Worm (Caenorhabditis elegans) whole organism, L3 larva: ENCODE results near the gene srx-26.

Experiments
- R02D3.7 ChIP-seq: fragments of 150-350 bp; optimal IDR thresholded peaks from 2 replicates; lab custom pipeline; 2014; ENCODE audit warnings: missing biosample characterization, missing genetic modification characterization
- ama-1 ChIP-seq: fragments of 150-350 bp; optimal IDR thresholded peaks from 2 replicates; lab custom pipeline; 2018
- ceh-16 ChIP-seq: sonication (generic microtip); optimal IDR thresholded peaks from 2 replicates; lab custom pipeline; 2017; ENCODE audit warnings: missing biosample characterization, missing genetic modification characterization
- ceh-28 ChIP-seq: fragments of 150-350 bp; optimal IDR thresholded peaks from 2 replicates; lab custom pipeline; 2014; ENCODE audit warnings: missing biosample characterization, missing genetic modification reagents, missing genetic modification characterization
- ceh-82 ChIP-seq: fragments of 150-350 bp; optimal IDR thresholded peaks from 2 replicates; lab custom pipeline; 2014; ENCODE audit warnings: missing biosample characterization, missing genetic modification characterization
- ceh-9 ChIP-seq: sonication (generic microtip); optimal IDR thresholded peaks from 2 replicates; lab custom pipeline; 2018; ENCODE audit warnings: missing biosample characterization, missing genetic modification characterization
- daf-12 ChIP-seq: fragments of 150-350 bp; optimal IDR thresholded peaks from 2 replicates; lab custom pipeline; 2014; ENCODE audit warnings: missing biosample characterization, missing genetic modification reagents, missing genetic modification characterization
- egl-27 ChIP-seq: sonication (generic microtip); optimal IDR thresholded peaks from 4 replicates; lab custom pipeline; 2017; ENCODE audit warnings: missing biosample characterization, missing genetic modification reagents, missing genetic modification characterization
- egl-5 ChIP-seq: fragments of 150-350 bp; optimal IDR thresholded peaks from 2 replicates; lab custom pipeline; 2017; ENCODE audit warnings: missing biosample characterization, missing genetic modification reagents, missing genetic modification characterization, inconsistent platforms
- elt-2 ChIP-seq: sonication (generic microtip); optimal IDR thresholded peaks from 2 replicates; lab custom pipeline; 2016; ENCODE audit warnings: missing genetic modification reagents, mild to moderate bottlenecking, missing genetic modification characterization, missing compliant biosample characterization
- eor-1 ChIP-seq, 2 experiments: fragments of 150-350 bp; optimal IDR thresholded peaks; 2 replicates each; lab custom pipeline; 2014 to 2018; ENCODE audit warnings: missing biosample characterization in 2 of 2, missing genetic modification characterization in 2 of 2
- fkh-10 ChIP-seq: sonication (generic microtip); optimal IDR thresholded peaks from 2 replicates; lab custom pipeline; 2017; ENCODE audit warnings: missing biosample characterization, missing genetic modification reagents, missing genetic modification characterization
- fkh-2 ChIP-seq: fragments of 150-350 bp; optimal IDR thresholded peaks from 2 replicates; lab custom pipeline; 2014; ENCODE audit warnings: missing biosample characterization, missing genetic modification reagents, missing genetic modification characterization
- fos-1 ChIP-seq: fragments of 150-350 bp; optimal IDR thresholded peaks from 2 replicates; lab custom pipeline; 2014; ENCODE audit warnings: missing biosample characterization, missing genetic modification characterization
- lin-39 ChIP-seq: fragments of 150-350 bp; optimal IDR thresholded peaks from 2 replicates; lab custom pipeline; 2018; ENCODE audit warnings: missing biosample characterization, missing genetic modification reagents, missing genetic modification characterization
- lsy-12 ChIP-seq: sonication (generic microtip); optimal IDR thresholded peaks from 2 replicates; lab custom pipeline; 2016; ENCODE audit warnings: mild to moderate bottlenecking, missing genetic modification characterization, missing compliant biosample characterization
- mdl-1 ChIP-seq: fragments of 150-350 bp; optimal IDR thresholded peaks from 2 replicates; lab custom pipeline; 2014; ENCODE audit warnings: missing biosample characterization, missing genetic modification characterization
- mml-1 ChIP-seq: fragments of 150-350 bp; sonication (generic microtip); optimal IDR thresholded peaks from 3 replicates; lab custom pipeline; 2014; ENCODE audit warnings: missing biosample characterization, missing genetic modification characterization
- nfya-1 ChIP-seq: sonication (generic microtip); optimal IDR thresholded peaks from 2 replicates; lab custom pipeline; 2017; ENCODE audit warnings: missing genetic modification characterization, mild to moderate bottlenecking, missing compliant biosample characterization, antibody characterized with exemption, moderate library complexity; ENCODE audit not compliant: insufficient read depth
- nhr-11 ChIP-seq: fragments of 150-350 bp; optimal IDR thresholded peaks from 2 replicates; lab custom pipeline; 2014; ENCODE audit warnings: missing biosample characterization, missing genetic modification characterization
- nhr-12 ChIP-seq: fragments of 150-350 bp; optimal IDR thresholded peaks from 2 replicates; lab custom pipeline; 2014; ENCODE audit warnings: missing biosample characterization, missing genetic modification characterization
- nhr-23 ChIP-seq: fragments of 150-350 bp; optimal IDR thresholded peaks from 2 replicates; lab custom pipeline; 2014; ENCODE audit warnings: missing biosample characterization, missing genetic modification reagents, missing genetic modification characterization
- nhr-237 ChIP-seq: fragments of 150-350 bp; optimal IDR thresholded peaks from 2 replicates; lab custom pipeline; 2014; ENCODE audit warnings: missing biosample characterization, missing genetic modification characterization
- nhr-25 ChIP-seq: sonication (generic microtip); optimal IDR thresholded peaks from 2 replicates; lab custom pipeline; 2017; ENCODE audit warnings: missing biosample characterization, missing genetic modification characterization
- nhr-28 ChIP-seq: fragments of 150-350 bp; optimal IDR thresholded peaks from 2 replicates; lab custom pipeline; 2014; ENCODE audit warnings: missing biosample characterization, missing genetic modification characterization
- nhr-43 ChIP-seq: sonication (generic microtip); optimal IDR thresholded peaks from 2 replicates; lab custom pipeline; 2016; ENCODE audit warnings: mild to moderate bottlenecking, missing genetic modification characterization, missing compliant biosample characterization; ENCODE audit not compliant: poor library complexity, severe bottlenecking
- nhr-67 ChIP-seq: fragments of 150-350 bp; optimal IDR thresholded peaks from 2 replicates; lab custom pipeline; 2014; ENCODE audit warnings: missing biosample characterization, missing genetic modification characterization
- nhr-76 ChIP-seq: fragments of 150-350 bp; sonication (generic microtip); optimal IDR thresholded peaks from 5 replicates; lab custom pipeline; 2014; ENCODE audit warnings: missing biosample characterization, missing genetic modification characterization
- pqm-1 ChIP-seq: fragments of 150-350 bp; optimal IDR thresholded peaks from 2 replicates; lab custom pipeline; 2017; ENCODE audit warnings: missing biosample characterization, missing genetic modification characterization, inconsistent platforms
- sea-2 ChIP-seq: fragments of 150-350 bp; sonication (generic microtip); optimal IDR thresholded peaks from 4 replicates; lab custom pipeline; 2014; ENCODE audit warnings: missing biosample characterization, missing genetic modification reagents, missing genetic modification characterization
- skn-1 ChIP-seq: fragments of 150-350 bp; optimal IDR thresholded peaks from 2 replicates; lab custom pipeline; 2014; ENCODE audit warnings: missing biosample characterization, missing genetic modification characterization
- snpc-4 ChIP-seq: fragments of 150-350 bp; optimal IDR thresholded peaks from 2 replicates; lab custom pipeline; 2014; ENCODE audit warnings: missing biosample characterization, missing genetic modification characterization
- tbx-2 ChIP-seq: sonication (generic microtip); optimal IDR thresholded peaks from 2 replicates; lab custom pipeline; 2016; ENCODE audit warnings: mild to moderate bottlenecking, missing genetic modification characterization, missing compliant biosample characterization
- unc-39 ChIP-seq: sonication (generic microtip); optimal IDR thresholded peaks from 4 replicates; lab custom pipeline; 2017; ENCODE audit warnings: missing biosample characterization, missing genetic modification characterization
- ztf-11 ChIP-seq: fragments of 150-350 bp; optimal IDR thresholded peaks from 2 replicates; lab custom pipeline; 2014; ENCODE audit warnings: missing biosample characterization, missing genetic modification characterization
- ztf-4 ChIP-seq: fragments of 150-350 bp; optimal IDR thresholded peaks from 2 replicates; lab custom pipeline; 2014; ENCODE audit warnings: missing biosample characterization, missing genetic modification characterization

Gene srx-26

ce11 chrV:2746404-2746803, 6.5 kb downstream of the srx-26 start:
- TF ChIP-seq tbx-2 (tag; lab: Kevin White, UChicago) (no peak), ceh-82 (tag; lab: Kevin White, UChicago) (no peak)

DNA sequence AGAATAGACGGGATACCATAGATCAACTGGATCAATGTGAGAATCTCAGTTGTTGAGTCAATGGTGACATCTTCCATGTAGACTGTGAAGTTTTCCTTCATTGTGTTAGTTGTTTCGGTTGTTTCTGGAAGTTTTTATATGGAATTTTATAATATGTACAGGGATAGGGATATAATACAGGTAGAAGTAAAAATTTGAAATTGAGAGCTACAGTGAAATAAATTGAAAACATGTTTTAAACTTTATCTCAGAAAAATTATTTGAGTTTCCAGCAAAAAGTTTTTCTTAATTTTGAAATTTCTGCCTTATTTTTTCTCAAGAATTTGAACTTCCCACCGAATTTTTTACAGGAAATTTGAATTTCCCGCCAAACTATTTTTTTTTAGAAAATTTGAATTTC, 10.6 kb downstream of the srx-26 start, which contains the start of gene srg-62:
srg-62 (minus strand) TSS at position 101 of the 400 bp plus-strand sequence.
- no peak for TF ChIP-seq daf-12
- no peak for TF ChIP-seq nhr-67 (tag; lab: Kevin White, UChicago)
- no peak for TF ChIP-seq nfya-1 (tag; lab: Kevin White, UChicago)
- TF ChIP-seq R02D3.7 (tag; lab: Kevin White, UChicago): no peak
- no peak for TF ChIP-seq mml-1 (tag; lab: Kevin White, UChicago)
- no peak for TF ChIP-seq ceh-28 (tag; lab: Kevin White, UChicago)
- TF ChIP-seq snpc-4 (tag; lab: Kevin White, UChicago): no peak
- no peak for TF ChIP-seq nhr-11 (tag; lab: Kevin White, UChicago)
- TF ChIP-seq nhr-12 (tag; lab: Kevin White, UChicago): no peak
- no peak for TF ChIP-seq eor-1 (tag; optimal IDR thresholded peaks at IDR 0.05; lab: Kevin White, UChicago)
- no peak for TF ChIP-seq nhr-237 (tag; lab: Kevin White, UChicago)
- no peak for TF ChIP-seq nhr-25
- no peak for TF ChIP-seq unc-39 (tag; lab: Kevin White, UChicago)
- TF ChIP-seq nhr-28 (tag; lab: Kevin White, UChicago): no peak

DNA sequence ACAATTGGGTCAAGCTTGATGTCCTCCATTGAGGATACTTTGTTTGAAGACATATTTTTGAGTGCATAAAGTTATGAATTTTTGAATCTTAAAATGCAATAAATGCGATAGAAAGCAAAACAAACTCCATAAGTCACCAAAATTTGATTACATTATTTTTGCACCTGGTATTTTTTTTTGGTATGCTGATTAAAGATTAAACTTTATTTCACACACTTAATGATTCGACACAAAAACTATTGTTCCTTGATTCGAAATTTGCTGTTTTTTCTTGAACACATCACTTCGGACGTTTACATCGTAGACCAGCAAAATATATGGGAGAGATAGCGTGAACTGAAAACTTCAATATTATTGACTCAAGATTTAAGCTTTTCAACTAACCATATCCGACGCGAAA, 12.7 kb downstream of the srx-26 start, which contains the start of gene srg-61:
srg-61 (minus strand) TSS at position 101 of the 400 bp plus-strand sequence.
- TF ChIP-seq nhr-12 (tag; lab: Kevin White, UChicago) (no peak), nhr-76 (no peak), ztf-4 (tag; lab: Kevin White, UChicago) (no peak), elt-2 (tag; lab: Kevin White, UChicago) (no peak), eor-1 (tag; optimal IDR thresholded peaks at IDR 0.05; lab: Kevin White, UChicago) (no peak), fkh-2 (tag; lab: Kevin White, UChicago) (no peak), mdl-1 (tag; lab: Kevin White, UChicago) (no peak), pqm-1 (no peak), mml-1 (tag; lab: Kevin White, UChicago) (no peak), nhr-11 (tag; lab: Kevin White, UChicago) (no peak), nhr-43 (no peak), ceh-9 (tag; lab: Kevin White, UChicago) (no peak), ztf-11 (tag; lab: Kevin White, UChicago) (no peak), sea-2 (no peak), skn-1 (tag; lab: Kevin White, UChicago) (no peak), fos-1 (tag; lab: Kevin White, UChicago) (no peak), egl-5 (no peak), nhr-23 (tag; lab: Kevin White, UChicago) (no peak), egl-27 (no peak), lsy-12 (tag; lab: Kevin White, UChicago) (no peak)

ce11 chrV:2739607-2740006, 13.3 kb downstream of the srx-26 start:
- TF ChIP-seq lsy-12 (tag; lab: Kevin White, UChicago): no peak
- TF ChIP-seq lin-39 (tag; lab: Kevin White, UChicago): no peak
- TF ChIP-seq mml-1 (tag; lab: Kevin White, UChicago): no peak
- no peak for TF ChIP-seq ceh-16 (tag; lab: Kevin White, UChicago)
- no peak for TF ChIP-seq skn-1 (tag; lab: Kevin White, UChicago)
- no peak for TF ChIP-seq nfya-1 (tag; lab: Kevin White, UChicago)
- TF ChIP-seq ztf-4 (tag; lab: Kevin White, UChicago): no peak
- TF ChIP-seq fos-1 (tag; lab: Kevin White, UChicago): no peak
- TF ChIP-seq eor-1 (tag; optimal IDR thresholded peaks at IDR 0.05; lab: Kevin White, UChicago): no peak

DNA sequence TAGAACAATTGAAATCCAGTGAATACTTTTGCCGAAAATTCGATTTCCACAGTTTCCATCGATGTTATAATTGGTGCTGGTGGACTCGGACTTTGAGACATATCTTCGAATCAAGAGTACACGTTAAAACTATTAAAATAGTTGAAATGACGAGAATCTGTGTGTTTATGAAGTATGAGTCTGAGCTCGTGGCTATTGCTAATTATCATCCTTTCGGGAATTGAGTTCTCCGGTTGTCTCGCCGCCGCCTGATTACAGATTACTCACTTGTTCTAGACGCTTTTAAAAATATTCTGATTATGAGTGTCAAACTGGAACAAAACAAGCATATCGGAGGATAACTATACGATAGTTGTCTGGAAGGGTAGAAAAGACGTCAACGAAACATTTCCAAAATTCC, 14.7 kb downstream of the srx-26 start, which contains the start of gene srg-56:
srg-56 (minus strand) TSS at position 101 of the 400 bp plus-strand sequence.
- no peak for TF ChIP-seq nhr-28 (tag; lab: Kevin White, UChicago)
- TF ChIP-seq ama-1 (lab: Kevin White, UChicago): no peak
- no peak for TF ChIP-seq nhr-25
- no peak for TF ChIP-seq unc-39 (tag; lab: Kevin White, UChicago)
- TF ChIP-seq ceh-9 (tag; lab: Kevin White, UChicago): no peak
- TF ChIP-seq nhr-43: no peak
- no peak for TF ChIP-seq lin-39 (tag; lab: Kevin White, UChicago)
- no peak for TF ChIP-seq nhr-11 (tag; lab: Kevin White, UChicago)
- TF ChIP-seq nhr-76: no peak
- TF ChIP-seq ceh-16 (tag; lab: Kevin White, UChicago): no peak
- TF ChIP-seq fkh-10 (GFP tag; lab: Kevin White, UChicago): no peak
- no peak for TF ChIP-seq ceh-28 (tag; lab: Kevin White, UChicago)
